Worm (Caenorhabditis elegans) whole organism, late embryonic: Measurements from ENCODE around the gene swt-3.

Experiments used
- C08G9.2 ChIP-seq: sonication (generic microtip); optimal IDR thresholded peaks from 2 replicates; lab custom pipeline; 2016; ENCODE audit warnings: mild to moderate bottlenecking, missing genetic modification characterization, moderate library complexity, missing compliant biosample characterization
- C38D4.7 ChIP-seq: fragments of 200-800 bp; sonication (Bioruptor generic); optimal IDR thresholded peaks from 2 replicates; lab custom pipeline; 2018; ENCODE audit warnings: mild to moderate bottlenecking, missing genetic modification characterization, moderate library complexity, missing compliant biosample characterization
- K09A11.1 ChIP-seq: sonication (generic microtip); optimal IDR thresholded peaks from 2 replicates; lab custom pipeline; 2017; ENCODE audit warnings: antibody characterized with exemption, mild to moderate bottlenecking, missing genetic modification characterization, missing compliant biosample characterization; ENCODE audit not compliant: insufficient read depth
- T23F11.4 ChIP-seq: fragments of 200-800 bp; sonication (Bioruptor generic); optimal IDR thresholded peaks from 2 replicates; lab custom pipeline; 2018; ENCODE audit warnings: mild to moderate bottlenecking, missing genetic modification characterization, missing compliant biosample characterization
- ahr-1 ChIP-seq: sonication (generic microtip); optimal IDR thresholded peaks from 2 replicates; lab custom pipeline; 2016; ENCODE audit warnings: missing genetic modification characterization, missing compliant biosample characterization
- ceh-19 ChIP-seq: fragments of 200-800 bp; sonication (Bioruptor generic); optimal IDR thresholded peaks from 2 replicates; lab custom pipeline; 2018; ENCODE audit warnings: mild to moderate bottlenecking, missing genetic modification characterization, missing compliant biosample characterization
- ceh-24 ChIP-seq: sonication (generic microtip); optimal IDR thresholded peaks from 2 replicates; lab custom pipeline; 2016; ENCODE audit warnings: mild to moderate bottlenecking, missing genetic modification characterization, missing compliant biosample characterization
- ceh-31 ChIP-seq: sonication (generic microtip); optimal IDR thresholded peaks from 2 replicates; lab custom pipeline; 2016; ENCODE audit warnings: missing genetic modification characterization, missing compliant biosample characterization
- ceh-45 ChIP-seq: fragments of 200-800 bp; sonication (Bioruptor generic); IDR thresholded peaks from 2 replicates; pipeline ENCODE4 v1.3.6; 2022; ENCODE audit warnings: missing genetic modification reagents, missing genetic modification characterization, missing compliant biosample characterization
- ceh-6 ChIP-seq: fragments of 200-800 bp; sonication (Bioruptor generic); optimal IDR thresholded peaks from 2 replicates; lab custom pipeline; 2018; ENCODE audit warnings: mild to moderate bottlenecking, missing genetic modification characterization, missing compliant biosample characterization
- che-1 ChIP-seq: sonication (generic microtip); optimal IDR thresholded peaks from 2 replicates; lab custom pipeline; 2016; ENCODE audit warnings: mild to moderate bottlenecking, missing genetic modification characterization, missing compliant biosample characterization
- dmd-4 ChIP-seq: sonication (generic microtip); optimal IDR thresholded peaks from 2 replicates; lab custom pipeline; 2016; ENCODE audit warnings: borderline replicate concordance, missing genetic modification characterization, missing compliant biosample characterization
- elt-4 ChIP-seq: sonication (generic microtip); optimal IDR thresholded peaks from 2 replicates; lab custom pipeline; 2016; ENCODE audit warnings: missing genetic modification characterization, missing compliant biosample characterization
- eyg-1 ChIP-seq: sonication (generic microtip); optimal IDR thresholded peaks from 2 replicates; lab custom pipeline; 2016; ENCODE audit warnings: missing genotype, missing genetic modification characterization, missing compliant biosample characterization
- fax-1 ChIP-seq: sonication (generic microtip); optimal IDR thresholded peaks from 2 replicates; lab custom pipeline; 2016; ENCODE audit warnings: missing genotype, missing genetic modification characterization, missing compliant biosample characterization
- fkh-6 ChIP-seq: sonication (generic microtip); optimal IDR thresholded peaks from 2 replicates; lab custom pipeline; 2016; ENCODE audit warnings: missing genetic modification characterization, missing compliant biosample characterization
- hlh-13 ChIP-seq: fragments of 200-800 bp; sonication (Bioruptor generic); optimal IDR thresholded peaks from 2 replicates; lab custom pipeline; 2018; ENCODE audit warnings: mild to moderate bottlenecking, missing genetic modification characterization, missing compliant biosample characterization
- hlh-15 ChIP-seq: sonication (generic microtip); optimal IDR thresholded peaks from 2 replicates; lab custom pipeline; 2016; ENCODE audit warnings: missing genetic modification characterization, missing compliant biosample characterization
- hlh-30 ChIP-seq: sonication (generic microtip); optimal IDR thresholded peaks from 2 replicates; lab custom pipeline; 2017; ENCODE audit warnings: antibody characterized with exemption, missing genetic modification characterization, missing compliant biosample characterization; ENCODE audit not compliant: insufficient read depth
- hlh-6 ChIP-seq: sonication (generic microtip); optimal IDR thresholded peaks from 2 replicates; lab custom pipeline; 2016; ENCODE audit warnings: missing genotype, missing genetic modification characterization, missing compliant biosample characterization
- hlh-8 ChIP-seq: sonication (generic microtip); optimal IDR thresholded peaks from 2 replicates; lab custom pipeline; 2016; ENCODE audit warnings: missing genotype, missing genetic modification characterization, missing compliant biosample characterization
- lin-11 ChIP-seq: fragments of 200-800 bp; sonication (Bioruptor generic); optimal IDR thresholded peaks from 2 replicates; lab custom pipeline; 2018; ENCODE audit warnings: mild to moderate bottlenecking, missing genetic modification characterization, missing compliant biosample characterization
- madf-2 ChIP-seq: sonication (generic microtip); optimal IDR thresholded peaks from 2 replicates; lab custom pipeline; 2017; ENCODE audit warnings: missing genetic modification characterization, missing compliant biosample characterization
- mec-3 ChIP-seq: sonication (generic microtip); optimal IDR thresholded peaks from 2 replicates; lab custom pipeline; 2016; ENCODE audit warnings: borderline replicate concordance, missing genetic modification characterization, missing compliant biosample characterization
- nhr-232 ChIP-seq: sonication (generic microtip); optimal IDR thresholded peaks from 2 replicates; lab custom pipeline; 2016; ENCODE audit warnings: missing genetic modification characterization, missing compliant biosample characterization
- npax-4 ChIP-seq: sonication (generic microtip); optimal IDR thresholded peaks from 2 replicates; lab custom pipeline; 2016; ENCODE audit warnings: missing genetic modification characterization, missing compliant biosample characterization
- odd-2 ChIP-seq: sonication (generic microtip); optimal IDR thresholded peaks from 2 replicates; lab custom pipeline; 2017; ENCODE audit warnings: antibody characterized with exemption, mild to moderate bottlenecking, missing genetic modification characterization, missing compliant biosample characterization
- pag-3 ChIP-seq: sonication (generic microtip); optimal IDR thresholded peaks from 2 replicates; lab custom pipeline; 2016; ENCODE audit warnings: missing compliant biosample characterization, missing genetic modification characterization, borderline replicate concordance
- pat-9 ChIP-seq: fragments of 200-800 bp; sonication (Bioruptor generic); optimal IDR thresholded peaks from 2 replicates; lab custom pipeline; 2018; ENCODE audit warnings: mild to moderate bottlenecking, missing genetic modification characterization, moderate library complexity, missing compliant biosample characterization
- pha-4 ChIP-seq: fragments of 150-350 bp; optimal IDR thresholded peaks from 2 replicates; lab custom pipeline; 2018; ENCODE audit warnings: missing biosample characterization, missing genetic modification reagents, missing genetic modification characterization
- pqm-1 ChIP-seq: sonication (generic microtip); optimal IDR thresholded peaks from 2 replicates; lab custom pipeline; 2016; ENCODE audit warnings: missing genetic modification characterization, missing compliant biosample characterization
- pros-1 ChIP-seq: fragments of 150-350 bp; optimal IDR thresholded peaks from 2 replicates; lab custom pipeline; 2014; ENCODE audit warnings: missing biosample characterization, missing genetic modification reagents, missing genetic modification characterization
- ref-2 ChIP-seq: sonication (generic microtip); optimal IDR thresholded peaks from 2 replicates; lab custom pipeline; 2016; ENCODE audit warnings: missing genetic modification characterization, missing compliant biosample characterization
- sdc-2 ChIP-seq: sonication (generic microtip); optimal IDR thresholded peaks from 2 replicates; lab custom pipeline; 2016; ENCODE audit warnings: missing genotype, missing genetic modification characterization, missing compliant biosample characterization
- sox-2 ChIP-seq: fragments of 200-800 bp; sonication (Bioruptor generic); IDR thresholded peaks from 2 replicates; pipeline ENCODE4 v1.3.6; 2022; ENCODE audit warnings: missing genetic modification reagents, missing genetic modification characterization, missing compliant biosample characterization
- sox-4 ChIP-seq: sonication (generic microtip); optimal IDR thresholded peaks from 2 replicates; lab custom pipeline; 2017; ENCODE audit warnings: mild to moderate bottlenecking, missing genetic modification characterization, inconsistent platforms, missing compliant biosample characterization
- syd-9 ChIP-seq: sonication (generic microtip); optimal IDR thresholded peaks from 2 replicates; lab custom pipeline; 2016; ENCODE audit warnings: mild to moderate bottlenecking, missing genetic modification characterization, moderate library complexity, missing compliant biosample characterization
- tbx-7 ChIP-seq: sonication (generic microtip); optimal IDR thresholded peaks from 2 replicates; lab custom pipeline; 2016; ENCODE audit warnings: missing genotype, missing genetic modification characterization, missing compliant biosample characterization
- ttx-3 ChIP-seq: sonication (generic microtip); optimal IDR thresholded peaks from 2 replicates; lab custom pipeline; 2016; ENCODE audit warnings: missing genetic modification reagents, missing genetic modification characterization, missing compliant biosample characterization
- unc-42 ChIP-seq: sonication (generic microtip); optimal IDR thresholded peaks from 2 replicates; lab custom pipeline; 2016; ENCODE audit warnings: missing genotype, missing genetic modification characterization, missing compliant biosample characterization
- zip-5 ChIP-seq: sonication (generic microtip); optimal IDR thresholded peaks from 2 replicates; lab custom pipeline; 2016; ENCODE audit warnings: missing genetic modification characterization, missing compliant biosample characterization
- ztf-16 ChIP-seq: sonication (generic microtip); optimal IDR thresholded peaks from 2 replicates; lab custom pipeline; 2017; ENCODE audit warnings: missing genetic modification characterization, missing compliant biosample characterization

swt-3 gene

ce11 chrIV:10821672-10822304 lies 41.3 kb upstream of the swt-3 start (continued):
- TF ChIP-seq ceh-6 (GFP tag; lab: Kevin White, UChicago): peak; percentile 48
- peak; percentile 51 for TF ChIP-seq ztf-16 (tag; lab: Kevin White, UChicago)
- no peak for TF ChIP-seq mec-3
- TF ChIP-seq hlh-15 (tag; lab: Kevin White, UChicago): no peak
- peak; percentile 85 for TF ChIP-seq pros-1
- TF ChIP-seq ceh-19 (GFP tag; lab: Kevin White, UChicago): peak; percentile 8
- TF ChIP-seq sox-4 (tag; lab: Kevin White, UChicago): no peak
- TF ChIP-seq unc-42 (tag; lab: Kevin White, UChicago): peak; percentile 70
- TF ChIP-seq zip-5 (tag; lab: Kevin White, UChicago): no peak
- no peak for TF ChIP-seq fax-1 (tag; lab: Kevin White, UChicago)
- TF ChIP-seq ceh-31 (tag; lab: Kevin White, UChicago): peak; percentile 93
- peak; percentile 38 for TF ChIP-seq nhr-232 (tag; lab: Kevin White, UChicago)
- no peak for TF ChIP-seq pat-9 (tag; lab: Kevin White, UChicago)
- peak; percentile 38 for TF ChIP-seq dmd-4 (tag; lab: Kevin White, UChicago)
- TF ChIP-seq C08G9.2 (tag; lab: Kevin White, UChicago): peak; percentile 53
- TF ChIP-seq fkh-6 (tag; lab: Kevin White, UChicago): peak; percentile 27
- peak; percentile 79 for TF ChIP-seq hlh-8 (tag; lab: Kevin White, UChicago)
- peak; percentile 76 for TF ChIP-seq sdc-2 (tag; lab: Kevin White, UChicago)
- peak; percentile 8 for TF ChIP-seq pag-3
- TF ChIP-seq odd-2 (tag; lab: Kevin White, UChicago): no peak
- peak; percentile 7 for TF ChIP-seq K09A11.1 (tag; lab: Kevin White, UChicago)
- no peak for TF ChIP-seq pha-4
- no peak for TF ChIP-seq hlh-13 (GFP tag; lab: Kevin White, UChicago)
- peak; percentile 71 for TF ChIP-seq pqm-1 (tag; lab: Kevin White, UChicago)
- TF ChIP-seq ref-2 (tag; lab: Kevin White, UChicago): peak; percentile 76
- TF ChIP-seq T23F11.4 (GFP tag; lab: Kevin White, UChicago): peak; percentile 7
- no peak for TF ChIP-seq elt-4 (tag; lab: Kevin White, UChicago)
- TF ChIP-seq madf-2 (tag; lab: Kevin White, UChicago): peak; percentile 8
- peak; percentile 39 for TF ChIP-seq tbx-7
- no peak; the same call in 1 of the 2 replicates for TF ChIP-seq sox-2 (GFP tag; lab: Robert Waterston, UW)
- no peak for TF ChIP-seq ceh-24 (tag; lab: Kevin White, UChicago)
- no peak for TF ChIP-seq lin-11 (tag; lab: Kevin White, UChicago)
- TF ChIP-seq hlh-6 (tag; lab: Kevin White, UChicago): peak; percentile 56
- TF ChIP-seq eyg-1 (tag; lab: Kevin White, UChicago): peak; percentile 72
- TF ChIP-seq ceh-45: no peak
- TF ChIP-seq npax-4 (tag; lab: Kevin White, UChicago): no peak
- TF ChIP-seq ahr-1: no peak
- TF ChIP-seq ttx-3 (tag; lab: Kevin White, UChicago): peak; percentile 11
- TF ChIP-seq, all 69 proteins: peak for 41

DNA sequence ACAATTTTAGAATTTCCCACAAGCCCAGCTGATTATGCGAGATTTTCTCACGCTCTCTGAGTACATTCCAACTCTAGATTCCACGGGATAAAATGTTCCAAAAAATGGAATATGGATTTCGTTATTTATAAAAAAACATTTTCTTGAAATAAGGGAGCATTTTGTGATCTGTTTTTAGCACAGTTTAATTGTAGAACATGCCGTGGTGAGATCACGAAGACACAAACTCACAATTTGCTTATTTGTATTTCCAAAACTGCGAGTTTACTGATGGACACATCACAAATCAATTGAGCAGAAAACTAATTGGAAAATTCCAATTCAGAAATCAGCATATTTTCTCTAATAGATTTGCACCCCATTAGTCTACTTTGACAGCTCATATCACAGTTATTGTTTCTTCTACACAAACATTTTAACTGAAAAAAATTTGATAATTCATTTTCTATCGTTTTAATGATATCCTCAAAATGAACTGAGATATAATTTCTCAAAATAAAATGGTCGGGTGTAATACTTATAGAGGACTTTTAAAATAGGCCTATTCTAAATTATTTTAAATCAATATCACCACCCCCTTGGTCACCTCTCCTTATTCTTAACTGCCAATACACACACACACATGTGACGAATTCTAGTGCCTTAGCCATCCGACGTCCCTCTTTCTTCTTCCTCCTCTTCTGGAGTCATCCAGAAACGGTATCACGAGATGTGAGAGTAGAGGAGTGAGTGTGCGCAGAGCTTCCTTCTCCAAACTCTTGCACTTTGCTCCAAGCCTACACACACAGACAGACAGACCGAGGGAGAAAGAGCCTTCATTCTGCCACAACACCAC lies 40.6 kb upstream of the swt-3 start:
- TF ChIP-seq sdc-2 (tag; lab: Kevin White, UChicago) (no peak), che-1 (tag; lab: Kevin White, UChicago) (peak; percentile 9), ztf-16 (tag; lab: Kevin White, UChicago) (no peak), syd-9 (tag; lab: Kevin White, UChicago) (no peak), ahr-1 (peak; percentile 17), C38D4.7 (GFP tag; lab: Kevin White, UChicago) (no peak), hlh-30 (tag; lab: Kevin White, UChicago) (peak; percentile 75)
